Worm (Caenorhabditis elegans) whole organism, early embryonic: ENCODE data around the gene C45G9.2.

ENCODE experiments used
- B0310.2 ChIP-seq: sonication (generic microtip); optimal IDR thresholded peaks from 2 replicates; lab custom pipeline; 2016; ENCODE audit warnings: mild to moderate bottlenecking, missing genetic modification characterization, missing compliant biosample characterization
- tbx-11 ChIP-seq: fragments of 200-800 bp; sonication (Bioruptor generic); IDR thresholded peaks from 2 replicates; pipeline ENCODE4 v1.3.6; 2022; ENCODE audit warnings: missing genetic modification characterization, missing compliant biosample characterization
- tbx-37 ChIP-seq: fragments of 200-800 bp; sonication (Bioruptor generic); conservative IDR thresholded peaks from 2 replicates; pipeline ENCODE4 v1.3.6; 2022; ENCODE audit warnings: missing genetic modification reagents, missing genetic modification characterization, missing compliant biosample characterization

DNA sequence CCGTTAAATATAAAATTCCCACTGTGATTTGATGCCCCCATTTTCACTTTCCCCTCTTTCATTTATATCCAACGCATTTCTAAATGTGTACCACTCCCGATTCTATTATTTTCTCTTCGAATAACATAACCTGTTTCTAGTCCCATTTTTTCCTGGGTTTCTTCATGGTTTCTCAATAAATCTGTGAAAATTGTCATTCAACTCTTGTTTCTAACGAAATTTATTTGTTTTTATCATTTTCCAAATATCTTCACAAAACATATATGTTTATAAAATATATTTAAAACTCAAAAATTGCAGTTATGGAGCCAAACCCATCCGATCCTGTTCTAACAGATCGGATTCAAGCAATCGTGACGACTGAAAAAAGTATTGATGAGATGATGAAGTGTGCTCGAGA is 47.9 kb upstream of the C45G9.2 start, which contains the start of gene mdt-11:
- TF ChIP-seq tbx-11, result no peak
- TF ChIP-seq B0310.2 (tag; lab: Kevin White, UChicago), result no peak
- TF ChIP-seq tbx-37, result no peak
